Worm (Caenorhabditis elegans) whole organism, mixed stage, embryonic: ENCODE measurements around the gene srj-29.

Experiments used
- M03D4.4 ChIP-seq: sonication (generic microtip); optimal IDR thresholded peaks from 2 replicates; lab custom pipeline; 2017; ENCODE audit warnings: mild to moderate bottlenecking, missing genetic modification characterization, missing compliant biosample characterization
- bed-3 ChIP-seq: fragments of 200-800 bp; sonication (Bioruptor generic); optimal IDR thresholded peaks from 3 replicates; lab custom pipeline; 2018; ENCODE audit warnings: mild to moderate bottlenecking, missing genetic modification characterization, moderate library complexity, missing compliant biosample characterization
- blmp-1 ChIP-seq: fragments of 150-350 bp; optimal IDR thresholded peaks from 2 replicates; lab custom pipeline; 2014; ENCODE audit warnings: missing biosample characterization, missing genetic modification characterization
- ceh-43 ChIP-seq: fragments of 200-800 bp; sonication (Bioruptor generic); optimal IDR thresholded peaks from 2 replicates; lab custom pipeline; 2018; ENCODE audit warnings: mild to moderate bottlenecking, missing genetic modification characterization, moderate library complexity, missing compliant biosample characterization
- ceh-83 ChIP-seq: fragments of 200-800 bp; sonication (Bioruptor generic); optimal IDR thresholded peaks from 2 replicates; lab custom pipeline; 2018; ENCODE audit warnings: mild to moderate bottlenecking, missing genetic modification characterization, missing compliant biosample characterization
- ces-1 ChIP-seq: fragments of 150-350 bp; optimal IDR thresholded peaks from 2 replicates; lab custom pipeline; 2014; ENCODE audit warnings: missing biosample characterization, missing genetic modification reagents, missing genetic modification characterization
- cnd-1 ChIP-seq: fragments of 200-800 bp; sonication (Bioruptor generic); optimal IDR thresholded peaks from 2 replicates; lab custom pipeline; 2018; ENCODE audit warnings: mild to moderate bottlenecking, missing genetic modification characterization, missing compliant biosample characterization
- drap-1 ChIP-seq: fragments of 200-800 bp; sonication (Bioruptor generic); optimal IDR thresholded peaks from 3 replicates; lab custom pipeline; 2018; ENCODE audit warnings: mild to moderate bottlenecking, missing genetic modification characterization, missing compliant biosample characterization
- elt-1 ChIP-seq: sonication (generic microtip); optimal IDR thresholded peaks from 2 replicates; lab custom pipeline; 2017; ENCODE audit warnings: missing genetic modification characterization, mild to moderate bottlenecking, missing compliant biosample characterization, antibody characterized with exemption, moderate library complexity, borderline replicate concordance; ENCODE audit not compliant: insufficient read depth
- elt-3 ChIP-seq: fragments of 150-350 bp; optimal IDR thresholded peaks from 2 replicates; lab custom pipeline; 2014; ENCODE audit warnings: missing biosample characterization, missing genetic modification characterization
- flh-1 ChIP-seq: fragments of 200-800 bp; sonication (Bioruptor generic); optimal IDR thresholded peaks from 2 replicates; lab custom pipeline; 2018; ENCODE audit warnings: mild to moderate bottlenecking, missing genetic modification characterization, moderate library complexity, missing compliant biosample characterization
- ham-2 ChIP-seq: fragments of 200-800 bp; sonication (Bioruptor generic); optimal IDR thresholded peaks from 2 replicates; lab custom pipeline; 2018; ENCODE audit warnings: mild to moderate bottlenecking, missing genetic modification characterization, missing compliant biosample characterization
- lin-13 ChIP-seq: fragments of 150-350 bp; optimal IDR thresholded peaks from 2 replicates; lab custom pipeline; 2014; ENCODE audit warnings: missing biosample characterization, missing genetic modification characterization
- lin-32 ChIP-seq: fragments of 200-800 bp; sonication (Bioruptor generic); optimal IDR thresholded peaks from 2 replicates; lab custom pipeline; 2018; ENCODE audit warnings: mild to moderate bottlenecking, missing genetic modification characterization, missing compliant biosample characterization
- lsy-2 ChIP-seq: fragments of 150-350 bp; optimal IDR thresholded peaks from 2 replicates; lab custom pipeline; 2014; ENCODE audit warnings: missing biosample characterization, missing genetic modification characterization
- mab-5 ChIP-seq: fragments of 150-350 bp; optimal IDR thresholded peaks from 2 replicates; lab custom pipeline; 2014; ENCODE audit warnings: missing biosample characterization, missing genetic modification characterization
- mep-1 ChIP-seq: fragments of 150-350 bp; optimal IDR thresholded peaks from 2 replicates; lab custom pipeline; 2017; ENCODE audit warnings: missing biosample characterization, missing genetic modification reagents, missing genetic modification characterization, inconsistent platforms
- nhr-12 ChIP-seq: fragments of 150-350 bp; optimal IDR thresholded peaks from 2 replicates; lab custom pipeline; 2014; ENCODE audit warnings: missing biosample characterization, missing genetic modification characterization
- nhr-2 ChIP-seq: fragments of 150-350 bp; optimal IDR thresholded peaks from 2 replicates; lab custom pipeline; 2014; ENCODE audit warnings: missing biosample characterization, missing genetic modification characterization
- nhr-237 ChIP-seq: fragments of 150-350 bp; optimal IDR thresholded peaks from 2 replicates; lab custom pipeline; 2014; ENCODE audit warnings: missing biosample characterization, missing genetic modification characterization
- nhr-28 ChIP-seq: fragments of 150-350 bp; optimal IDR thresholded peaks from 2 replicates; lab custom pipeline; 2014; ENCODE audit warnings: missing biosample characterization, missing genetic modification characterization
- pha-4 ChIP-seq: fragments of 150-350 bp; optimal IDR thresholded peaks from 2 replicates; lab custom pipeline; 2018; ENCODE audit warnings: missing biosample characterization, missing genetic modification reagents, missing genetic modification characterization
- sem-2 ChIP-seq: fragments of 200-800 bp; sonication (Bioruptor generic); optimal IDR thresholded peaks from 2 replicates; lab custom pipeline; 2018; ENCODE audit warnings: mild to moderate bottlenecking, missing genetic modification characterization, missing compliant biosample characterization
- snpc-4 ChIP-seq: fragments of 150-350 bp; optimal IDR thresholded peaks from 2 replicates; lab custom pipeline; 2014; ENCODE audit warnings: missing biosample characterization, missing genetic modification characterization
- tbx-8 ChIP-seq: fragments of 200-800 bp; sonication (Bioruptor generic); optimal IDR thresholded peaks from 2 replicates; lab custom pipeline; 2018; ENCODE audit warnings: mild to moderate bottlenecking, missing genetic modification characterization, moderate library complexity, missing compliant biosample characterization
- unc-120 ChIP-seq: sonication (generic microtip); optimal IDR thresholded peaks from 2 replicates; lab custom pipeline; 2017; ENCODE audit warnings: missing genetic modification characterization, missing compliant biosample characterization; ENCODE audit not compliant: poor library complexity, severe bottlenecking
- unc-39 ChIP-seq: fragments of 150-350 bp; optimal IDR thresholded peaks from 2 replicates; lab custom pipeline; 2014; ENCODE audit warnings: missing biosample characterization, missing genetic modification characterization
- unc-62 ChIP-seq: fragments of 150-350 bp; optimal IDR thresholded peaks from 2 replicates; lab custom pipeline; 2014; ENCODE audit warnings: missing biosample characterization, missing genetic modification reagents, missing genetic modification characterization
- zip-8 ChIP-seq: fragments of 150-350 bp; optimal IDR thresholded peaks from 2 replicates; lab custom pipeline; 2014; ENCODE audit warnings: missing biosample characterization, missing genetic modification characterization
- ztf-11 ChIP-seq: fragments of 150-350 bp; optimal IDR thresholded peaks from 2 replicates; lab custom pipeline; 2014; ENCODE audit warnings: missing biosample characterization, missing genetic modification characterization

The srj-29 gene

DNA sequence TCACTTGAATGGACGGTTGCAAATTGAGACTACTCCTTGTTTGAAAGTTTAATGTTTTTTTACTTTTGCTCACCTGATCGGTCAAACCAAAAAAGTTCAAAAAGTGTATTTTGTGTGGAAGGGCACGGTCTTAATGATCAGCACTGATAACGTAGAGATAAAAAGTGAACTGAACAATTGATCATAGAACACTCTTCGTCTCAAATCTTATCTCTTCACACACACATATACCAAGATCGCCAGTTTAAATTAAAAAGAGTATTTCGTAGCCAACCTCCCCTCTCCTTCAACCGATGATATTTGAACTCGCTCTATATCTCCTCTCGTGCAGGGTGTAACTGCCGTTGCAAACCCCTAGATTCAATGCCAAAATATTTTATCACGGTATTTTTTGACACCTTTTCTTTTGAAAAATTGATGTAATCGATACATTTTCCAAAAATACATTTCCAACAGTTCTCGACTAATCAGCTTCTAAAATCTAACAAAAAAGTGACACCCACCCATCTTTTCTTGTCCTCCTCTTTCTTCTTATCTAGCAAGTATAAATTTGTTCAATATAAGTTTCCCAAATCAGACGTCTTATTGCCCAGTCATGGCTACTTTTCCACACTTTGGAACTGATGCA, 24.8 kb downstream of the srj-29 start, which contains the start of gene cth-1:
cth-1 (plus strand) TSS at position 578 of the 628 bp plus-strand sequence.
- TF ChIP-seq ces-1: no peak
- TF ChIP-seq zip-8 (tag; lab: Kevin White, UChicago): no peak
- TF ChIP-seq flh-1 (GFP tag; lab: Kevin White, UChicago): no peak
- no peak for TF ChIP-seq unc-120 (tag; lab: Kevin White, UChicago)
- no peak for TF ChIP-seq unc-62
- no peak for TF ChIP-seq unc-39 (tag; lab: Kevin White, UChicago)

DNA sequence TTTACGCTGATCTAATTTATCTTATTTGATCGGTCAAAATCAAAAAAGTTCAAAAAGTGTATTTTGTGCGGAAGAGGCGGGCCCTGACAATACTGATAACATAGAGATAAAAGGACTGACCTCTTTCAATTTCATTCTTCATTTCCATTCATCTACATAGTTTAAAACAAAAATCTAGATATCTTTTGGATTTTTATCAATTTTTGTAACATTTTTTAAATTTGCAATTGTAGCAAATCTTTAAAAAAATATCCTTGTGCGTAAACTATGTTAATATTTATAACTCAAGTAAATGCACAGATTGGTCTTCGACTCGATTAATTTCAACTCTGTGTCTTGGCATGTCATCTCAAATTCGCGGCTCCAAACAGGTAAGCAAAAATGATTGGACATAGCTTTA, 28.1 kb downstream of the srj-29 start, which contains the start of gene argk-1:
argk-1 (plus strand) TSS at position 301 of the 400 bp plus-strand sequence.
- TF ChIP-seq unc-62: no peak
- no peak for TF ChIP-seq ztf-11 (tag; lab: Kevin White, UChicago)
- TF ChIP-seq, all 35 proteins: peak for 0

DNA sequence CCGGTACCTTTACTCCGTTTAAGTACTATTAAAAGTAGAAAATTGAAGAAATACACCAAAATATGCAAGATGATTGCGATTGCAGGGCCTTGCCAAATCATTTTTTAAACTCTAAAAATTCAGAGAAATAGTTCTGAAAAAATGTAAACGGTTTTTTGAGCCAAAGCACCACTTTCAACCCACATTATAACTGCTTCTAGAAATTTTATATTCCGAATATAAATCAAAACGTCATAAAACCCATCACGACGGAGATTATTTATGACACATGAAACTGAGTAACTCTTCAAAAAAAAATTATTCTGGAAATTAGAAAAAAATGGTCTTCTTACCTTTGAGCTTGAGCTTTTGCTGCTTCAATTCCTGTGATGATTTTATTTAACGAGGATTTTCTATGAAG, 38.8 kb downstream of the srj-29 start, which contains the start of gene srxa-16:
srxa-16 (minus strand) TSS at position 101 of the 400 bp plus-strand sequence.
- TF ChIP-seq nhr-2 (no peak), blmp-1 (tag; lab: Kevin White, UChicago) (no peak), flh-1 (GFP tag; lab: Kevin White, UChicago) (no peak), cnd-1 (tag; lab: Kevin White, UChicago) (no peak), snpc-4 (tag; lab: Kevin White, UChicago) (no peak), nhr-28 (tag; lab: Kevin White, UChicago) (no peak), lsy-2 (tag; lab: Kevin White, UChicago) (no peak), elt-1 (tag; lab: Kevin White, UChicago) (no peak), lin-13 (tag; lab: Kevin White, UChicago) (no peak), drap-1 (no peak)

DNA sequence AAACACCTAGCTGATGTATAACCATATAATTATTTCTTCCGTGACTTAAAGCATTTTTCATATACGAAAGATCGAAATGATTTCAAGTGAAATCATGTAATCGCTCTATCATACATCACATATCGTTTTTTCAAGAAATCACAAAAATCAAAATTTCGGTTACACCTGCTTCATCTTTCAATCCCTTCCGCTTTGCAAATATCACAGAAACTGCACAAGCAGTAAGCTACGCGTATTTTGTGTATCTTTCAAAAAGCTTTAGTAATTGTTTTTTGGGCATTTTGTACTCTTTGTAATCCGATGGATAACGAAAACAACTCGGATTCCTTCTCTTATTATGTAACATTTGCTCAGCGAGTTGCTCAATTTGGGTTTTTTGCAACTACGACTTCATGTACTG, 39.9 kb downstream of the srj-29 start, which contains the start of gene str-25:
str-25 (plus strand) TSS at position 301 of the 400 bp plus-strand sequence.
- TF ChIP-seq lin-32 (GFP tag; lab: Kevin White, UChicago): no peak
- TF ChIP-seq elt-3 (tag; lab: Kevin White, UChicago): no peak
- no peak for TF ChIP-seq nhr-237 (tag; lab: Kevin White, UChicago)
- TF ChIP-seq ham-2 (GFP tag; lab: Kevin White, UChicago): no peak
- TF ChIP-seq unc-120 (tag; lab: Kevin White, UChicago): no peak
- TF ChIP-seq nhr-2: no peak
- no peak for TF ChIP-seq mab-5 (tag; lab: Kevin White, UChicago)

DNA sequence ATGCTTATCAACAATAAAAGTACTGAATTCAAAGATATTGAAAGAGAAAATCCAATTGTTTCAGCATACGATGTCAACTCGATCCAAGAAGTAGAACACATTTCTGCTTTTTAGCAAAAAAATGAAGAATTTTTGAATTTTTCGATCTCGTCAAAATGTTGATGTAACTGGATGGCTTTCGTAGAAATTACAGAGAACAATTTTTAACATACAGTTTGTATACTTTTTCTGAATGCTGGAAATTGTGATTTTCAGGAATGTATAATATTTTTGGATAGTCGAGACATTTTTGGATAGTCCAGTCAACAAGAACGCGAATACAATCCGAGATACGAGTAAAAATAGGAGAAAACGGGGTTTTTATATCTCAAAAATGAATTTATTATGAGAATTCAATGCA, 43.1 kb downstream of the srj-29 start, which contains the start of gene str-103:
str-103 (minus strand) TSS at position 101 of the 400 bp plus-strand sequence.
- no peak for TF ChIP-seq pha-4 (tag; lab: Kevin White, UChicago)
- TF ChIP-seq snpc-4 (tag; lab: Kevin White, UChicago): no peak
- no peak for TF ChIP-seq nhr-28 (tag; lab: Kevin White, UChicago)
- TF ChIP-seq elt-1 (tag; lab: Kevin White, UChicago): no peak
- TF ChIP-seq nhr-2: no peak
- no peak for TF ChIP-seq M03D4.4 (tag; lab: Kevin White, UChicago)
- no peak for TF ChIP-seq lin-32 (GFP tag; lab: Kevin White, UChicago)
- TF ChIP-seq elt-3 (tag; lab: Kevin White, UChicago): no peak
- TF ChIP-seq tbx-8 (GFP tag; lab: Kevin White, UChicago): no peak
- TF ChIP-seq blmp-1 (tag; lab: Kevin White, UChicago): no peak
- no peak for TF ChIP-seq ceh-43 (GFP tag; lab: Kevin White, UChicago)
- TF ChIP-seq unc-39 (tag; lab: Kevin White, UChicago): no peak
- no peak for TF ChIP-seq drap-1

DNA sequence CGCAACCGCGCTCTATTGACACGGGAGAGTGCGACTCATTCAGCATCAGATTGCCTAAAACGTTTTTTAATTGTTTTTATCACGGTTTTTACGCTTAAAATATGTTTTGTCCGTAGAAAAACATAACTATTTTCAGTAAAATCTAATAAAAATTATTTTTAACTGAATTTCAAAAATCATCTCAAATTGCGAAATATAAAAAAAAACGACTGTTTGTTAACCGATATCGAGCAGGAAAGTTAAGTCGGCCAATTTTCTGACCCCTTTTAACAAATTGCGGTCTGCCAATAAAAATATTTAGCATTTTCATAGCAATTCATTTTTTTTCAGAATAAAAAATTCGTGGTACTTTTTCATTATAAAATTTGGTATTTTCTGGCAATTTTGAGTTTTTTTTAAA, 45.0 kb downstream of the srj-29 start:
- TF ChIP-seq blmp-1 (tag; lab: Kevin White, UChicago) (no peak), mab-5 (tag; lab: Kevin White, UChicago) (no peak), ces-1 (no peak), lin-13 (tag; lab: Kevin White, UChicago) (no peak), nhr-12 (tag; lab: Kevin White, UChicago) (no peak), tbx-8 (GFP tag; lab: Kevin White, UChicago) (no peak), ceh-43 (GFP tag; lab: Kevin White, UChicago) (no peak), nhr-28 (tag; lab: Kevin White, UChicago) (no peak), pha-4 (tag; lab: Kevin White, UChicago) (no peak), lin-32 (GFP tag; lab: Kevin White, UChicago) (no peak), M03D4.4 (tag; lab: Kevin White, UChicago) (no peak), mep-1 (no peak), bed-3 (no peak), snpc-4 (tag; lab: Kevin White, UChicago) (no peak), elt-3 (tag; lab: Kevin White, UChicago) (no peak), zip-8 (tag; lab: Kevin White, UChicago) (no peak), cnd-1 (tag; lab: Kevin White, UChicago) (no peak), unc-120 (tag; lab: Kevin White, UChicago) (no peak), sem-2 (GFP tag; lab: Kevin White, UChicago) (no peak), ceh-83 (GFP tag; lab: Kevin White, UChicago) (no peak)
